Worm (Caenorhabditis elegans) whole organism, young adult: Measurements from ENCODE around the gene fipr-2.

Experiments
- ama-1 ChIP-seq, 3 experiments: fragments of 150-350 bp in 1 of 3; sonication (generic microtip) in 2 of 3; optimal IDR thresholded peaks; 2 replicates each; lab custom pipeline; 2014 to 2018; ENCODE audit warnings: missing biosample characterization in 2 of 3, missing genetic modification characterization in 2 of 3, missing genetic modification reagents in 2 of 3
- attf-5 ChIP-seq: fragments of 200-800 bp; sonication (Bioruptor generic); optimal IDR thresholded peaks from 2 replicates; lab custom pipeline; 2018; ENCODE audit warnings: mild to moderate bottlenecking, missing genetic modification characterization, missing compliant biosample characterization
- ceh-79 ChIP-seq: sonication (generic microtip); optimal IDR thresholded peaks from 2 replicates; lab custom pipeline; 2017; ENCODE audit warnings: mild to moderate bottlenecking, missing genetic modification characterization, missing compliant biosample characterization
- ekl-4 ChIP-seq: fragments of 200-800 bp; sonication (Bioruptor generic); IDR thresholded peaks from 2 replicates; pipeline ENCODE4 v1.3.6; 2022; ENCODE audit warnings: missing genetic modification reagents, missing genetic modification characterization, missing compliant biosample characterization
- hlh-26 ChIP-seq: fragments of 200-800 bp; sonication (Bioruptor generic); conservative IDR thresholded peaks from 2 replicates; pipeline ENCODE4 v1.3.6; 2022; ENCODE audit warnings: missing genetic modification reagents, missing genetic modification characterization, missing compliant biosample characterization
- lin-40 ChIP-seq: sonication (generic microtip); optimal IDR thresholded peaks from 2 replicates; lab custom pipeline; 2016; ENCODE audit warnings: missing genetic modification characterization, mild to moderate bottlenecking, missing compliant biosample characterization, missing genotype, missing genetic modification reagents
- madf-10 ChIP-seq: sonication (generic microtip); optimal IDR thresholded peaks from 2 replicates; lab custom pipeline; 2016; ENCODE audit warnings: mild to moderate bottlenecking, missing genetic modification characterization, missing compliant biosample characterization
- nhr-90 ChIP-seq: sonication (generic microtip); optimal IDR thresholded peaks from 2 replicates; lab custom pipeline; 2016; ENCODE audit warnings: missing genotype, mild to moderate bottlenecking, missing genetic modification characterization, missing compliant biosample characterization
- pha-4 ChIP-seq: fragments of 150-350 bp; sonication (generic microtip); optimal IDR thresholded peaks from 2 replicates; lab custom pipeline; 2014; ENCODE audit warnings: missing biosample characterization, missing genetic modification reagents, missing genetic modification characterization
- tlf-1 ChIP-seq: fragments of 200-800 bp; sonication (Bioruptor generic); optimal IDR thresholded peaks from 2 replicates; lab custom pipeline; 2018; ENCODE audit warnings: mild to moderate bottlenecking, missing genetic modification characterization, missing compliant biosample characterization
- unc-130 ChIP-seq: sonication (generic microtip); optimal IDR thresholded peaks from 2 replicates; lab custom pipeline; 2016; ENCODE audit warnings: missing genetic modification reagents, missing genetic modification characterization, missing compliant biosample characterization
- zfh-2 ChIP-seq: fragments of 200-800 bp; sonication (Bioruptor generic); conservative IDR thresholded peaks from 2 replicates; pipeline ENCODE4 v1.3.6; 2022; ENCODE audit warnings: missing genetic modification reagents, missing genetic modification characterization, missing compliant biosample characterization
- zim-3 ChIP-seq: sonication (generic microtip); optimal IDR thresholded peaks from 2 replicates; lab custom pipeline; 2017; ENCODE audit warnings: mild to moderate bottlenecking, missing genetic modification characterization, moderate library complexity, missing compliant biosample characterization

DNA sequence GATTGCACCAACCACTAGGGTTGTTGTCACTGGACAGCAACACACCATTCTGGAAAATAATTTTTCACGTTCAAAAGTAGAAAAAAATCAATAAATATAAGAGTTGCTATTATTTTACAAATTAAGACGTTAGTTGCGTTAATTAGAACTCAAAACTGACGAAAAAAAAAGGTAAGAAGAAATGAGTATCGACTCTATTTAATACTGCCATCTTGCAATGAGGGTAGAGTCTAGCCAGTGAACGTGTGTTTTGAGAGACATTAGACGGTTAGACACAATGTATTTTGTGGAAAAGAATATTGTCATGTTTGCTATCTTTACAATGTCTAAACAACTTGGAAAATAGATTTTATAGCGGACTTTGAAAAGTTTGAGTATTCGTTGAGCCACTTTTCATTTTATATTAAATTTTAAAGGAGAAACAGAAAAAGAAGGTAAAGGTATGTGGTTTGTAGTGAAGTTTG is 48.5 kb downstream of the fipr-2 start, which contains the start of gene cdr-6:
- TF ChIP-seq lin-40 (no peak), attf-5 (GFP tag; lab: Kevin White, UChicago) (no peak), unc-130 (GFP tag; lab: Kevin White, UChicago) (no peak), madf-10 (tag; lab: Kevin White, UChicago) (no peak), tlf-1 (no peak), hlh-26 (GFP tag; lab: Robert Waterston, UW) (no peak), zfh-2 (GFP tag; lab: Robert Waterston, UW) (no peak), nhr-90 (tag; lab: Kevin White, UChicago) (no peak), ceh-79 (tag; lab: Kevin White, UChicago) (no peak), ekl-4 (GFP tag; lab: Robert Waterston, UW) (no peak), pha-4 (tag; lab: Kevin White, UChicago) (no peak), ama-1 (optimal IDR thresholded peaks at IDR 0.05; lab: Kevin White, UChicago) (no peak), ama-1 (GFP tag; optimal IDR thresholded peaks at IDR 0.05; lab: Kevin White, UChicago) (no peak), zim-3 (tag; lab: Kevin White, UChicago) (no peak)
